Fruit fly (Drosophila melanogaster): ENCODE results near the gene Atet.
A peak's percentile ranks its signal among the peaks of the same experiment; 100 is the strongest.

Gene Atet

DNA sequence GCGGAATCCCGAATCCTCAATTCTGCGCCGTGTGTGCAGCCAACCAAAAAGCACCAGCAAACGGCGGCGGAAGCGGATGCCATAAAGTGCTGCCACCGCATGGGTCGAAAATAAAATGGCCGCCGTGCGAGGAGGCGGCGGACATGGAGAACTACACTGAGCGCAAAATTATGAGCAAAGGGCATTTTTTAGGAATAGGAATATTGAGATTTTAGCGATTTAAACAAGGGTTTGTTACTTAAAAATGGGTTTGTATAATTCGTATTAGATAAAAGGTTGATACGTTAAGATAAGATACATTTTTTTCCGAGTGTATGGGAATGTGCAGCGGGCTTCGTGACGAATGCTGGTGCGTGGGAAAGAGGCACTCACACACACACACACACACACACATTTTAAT is 41.2 kb upstream of the Atet start (continued):
- TF ChIP-seq CG42726 (GFP tag; IDR thresholded peaks at IDR 0.05; ENCODE audit: partially characterized antibody) (no peak), E2f1 (GFP tag; IDR thresholded peaks at IDR 0.05) (peak; percentile 40), CkIIα-i1 (GFP tag; IDR thresholded peaks at IDR 0.05) (no peak), Meics (GFP tag; optimal IDR thresholded peaks at IDR 0.05) (peak; percentile 34), salm (tag; optimal IDR thresholded peaks at IDR 0.05) (no peak), CG2202 (tag; optimal IDR thresholded peaks at IDR 0.05) (no peak), zfh1 (GFP tag; IDR thresholded peaks at IDR 0.05) (peak; percentile 56; the same call in 2 of the 3 replicates), CG3838 (GFP tag; optimal IDR thresholded peaks at IDR 0.05) (no peak), pzg (GFP tag; optimal IDR thresholded peaks at IDR 0.05) (no peak), CG6683 (GFP tag; optimal IDR thresholded peaks at IDR 0.05) (no peak), CG17328 (GFP tag; IDR thresholded peaks at IDR 0.05) (peak; percentile 61; the same call in 1 of the 2 replicates), seq (GFP tag; IDR thresholded peaks at IDR 0.05) (no peak), CG34376 (GFP tag; optimal IDR thresholded peaks at IDR 0.05) (no peak), gt (GFP tag; IDR thresholded peaks at IDR 0.05) (no peak), CG15269 (tag; optimal IDR thresholded peaks at IDR 0.05) (peak; percentile 46), CG8281 (tag; optimal IDR thresholded peaks at IDR 0.05) (no peak), CG6254 (GFP tag; optimal IDR thresholded peaks at IDR 0.05) (peak; percentile 11), Dp (GFP tag; optimal IDR thresholded peaks at IDR 0.05) (no peak), onecut (GFP tag; IDR thresholded peaks at IDR 0.05) (no peak), tin (GFP tag; optimal IDR thresholded peaks at IDR 0.05) (peak; percentile 16), her (GFP tag; optimal IDR thresholded peaks at IDR 0.05) (no peak), CG3163 (GFP tag; optimal IDR thresholded peaks at IDR 0.05) (no peak), tap (tag; optimal IDR thresholded peaks at IDR 0.05) (peak; percentile 42), CG8290 (GFP tag; optimal IDR thresholded peaks at IDR 0.05) (no peak), CG8290 (tag; optimal IDR thresholded peaks at IDR 0.05) (peak in 1 of 2 experiments; percentile 47), CG12299 (tag; optimal IDR thresholded peaks at IDR 0.05) (no peak), fru (optimal IDR thresholded peaks at IDR 0.05) (no peak), tx (GFP tag; optimal IDR thresholded peaks at IDR 0.05) (peak; percentile 5), fd102C (GFP tag; optimal IDR thresholded peaks at IDR 0.05) (no peak), CG4820 (GFP tag; optimal IDR thresholded peaks at IDR 0.05) (peak; percentile 42), nerfin-2 (GFP tag; IDR thresholded peaks at IDR 0.05; ENCODE audit: partially characterized antibody) (no peak), CG7271 (tag; optimal IDR thresholded peaks at IDR 0.05) (no peak), Deaf1 (tag; optimal IDR thresholded peaks at IDR 0.05) (no peak), CG7357 (GFP tag; IDR thresholded peaks at IDR 0.05) (no peak), p53 (GFP tag; optimal IDR thresholded peaks at IDR 0.05) (no peak), dysf (GFP tag; IDR thresholded peaks at IDR 0.05) (peak; percentile 46), CG12769 (tag; optimal IDR thresholded peaks at IDR 0.05) (peak; percentile 49), CG10979 (tag; optimal IDR thresholded peaks at IDR 0.05) (peak; percentile 50), CHES-1-like (GFP tag; optimal IDR thresholded peaks at IDR 0.05) (no peak), CG13296 (GFP tag; optimal IDR thresholded peaks at IDR 0.05) (peak; percentile 11), kah (GFP tag; optimal IDR thresholded peaks at IDR 0.05) (no peak), Hr39 (optimal IDR thresholded peaks at IDR 0.05) (no peak), CG9437 (GFP tag; optimal IDR thresholded peaks at IDR 0.05) (no peak), Oli (tag; optimal IDR thresholded peaks at IDR 0.05) (peak; percentile 40), Chrac-16 (GFP tag; optimal IDR thresholded peaks at IDR 0.05) (no peak), CG18011 (GFP tag; optimal IDR thresholded peaks at IDR 0.05) (no peak), H2.0 (GFP tag; IDR thresholded peaks at IDR 0.05) (no peak), slou (GFP tag; optimal IDR thresholded peaks at IDR 0.05) (no peak), mam (GFP tag; optimal IDR thresholded peaks at IDR 0.05) (no peak), CG14710 (tag; optimal IDR thresholded peaks at IDR 0.05) (peak; percentile 18), Atf6 (GFP tag; IDR thresholded peaks at IDR 0.05) (peak; percentile 35; the same call in 1 of the 2 replicates), dimm (GFP tag; IDR thresholded peaks at IDR 0.05) (no peak), repo (GFP tag; optimal IDR thresholded peaks at IDR 0.05) (no peak)

Data from whole organism, embryonic.